Worm (Caenorhabditis elegans): Measurements from ENCODE around the gene nlp-47.

ce11 chrIV:5317106-5317505 is 26.5 kb downstream of the nlp-47 start:
- TF ChIP-seq scrt-1 (GFP tag; IDR thresholded peaks at IDR 0.05) (no peak), hnd-1 (tag; optimal IDR thresholded peaks at IDR 0.05) (no peak), F13C5.2 (tag; optimal IDR thresholded peaks at IDR 0.05) (no peak), pes-1 (GFP tag; IDR thresholded peaks at IDR 0.05) (no peak), hmbx-1 (tag; optimal IDR thresholded peaks at IDR 0.05) (no peak), ama-1 (optimal IDR thresholded peaks at IDR 0.05) (no peak), flt-1 (GFP tag; IDR thresholded peaks at IDR 0.05) (no peak)
